Worm (Caenorhabditis elegans): Measurements from ENCODE around the gene F01D4.8.

The F01D4.8 gene

ce11 chrIV:10467347-10467746 is 14.4 kb upstream of the F01D4.8 start:
- TF ChIP-seq nhr-25 (tag; optimal IDR thresholded peaks at IDR 0.05) (no peak), daf-12 (tag; optimal IDR thresholded peaks at IDR 0.05) (no peak), eor-1 (tag; optimal IDR thresholded peaks at IDR 0.05) (no peak), ceh-9 (tag; optimal IDR thresholded peaks at IDR 0.05) (no peak), R02D3.7 (tag; optimal IDR thresholded peaks at IDR 0.05) (no peak), jun-1 (tag; optimal IDR thresholded peaks at IDR 0.05) (no peak), ceh-82 (tag; optimal IDR thresholded peaks at IDR 0.05) (no peak), hmg-11 (tag; optimal IDR thresholded peaks at IDR 0.05) (no peak), nhr-76 (tag; optimal IDR thresholded peaks at IDR 0.05) (no peak), fos-1 (tag; optimal IDR thresholded peaks at IDR 0.05) (no peak), ceh-28 (tag; optimal IDR thresholded peaks at IDR 0.05) (no peak), fkh-10 (GFP tag; optimal IDR thresholded peaks at IDR 0.05) (no peak), nhr-28 (tag; optimal IDR thresholded peaks at IDR 0.05) (no peak), pqm-1 (tag; optimal IDR thresholded peaks at IDR 0.05) (peak; percentile 2), ztf-11 (tag; optimal IDR thresholded peaks at IDR 0.05) (no peak), pha-4 (tag; optimal IDR thresholded peaks at IDR 0.05) (peak; percentile 2), zag-1 (tag; optimal IDR thresholded peaks at IDR 0.05) (no peak), elt-2 (tag; optimal IDR thresholded peaks at IDR 0.05) (peak; percentile 66)

ce11 chrIV:10466398-10466797 is 13.5 kb upstream of the F01D4.8 start:
- no peak for TF ChIP-seq lsy-12 (tag; optimal IDR thresholded peaks at IDR 0.05)
- TF ChIP-seq pqm-1 (tag; optimal IDR thresholded peaks at IDR 0.05) = peak; percentile 84
- no peak for TF ChIP-seq nhr-77 (tag; optimal IDR thresholded peaks at IDR 0.05)
- peak; percentile 85 for TF ChIP-seq elt-2 (tag; optimal IDR thresholded peaks at IDR 0.05)

ce11 chrIV:10465764-10466163 is 12.9 kb upstream of the F01D4.8 start:
- TF ChIP-seq lin-39 (tag; optimal IDR thresholded peaks at IDR 0.05) (no peak), lsy-12 (tag; optimal IDR thresholded peaks at IDR 0.05) (no peak), nhr-28 (tag; optimal IDR thresholded peaks at IDR 0.05) (no peak), fos-1 (tag; optimal IDR thresholded peaks at IDR 0.05) (no peak), tbx-2 (tag; optimal IDR thresholded peaks at IDR 0.05) (no peak)

DNA sequence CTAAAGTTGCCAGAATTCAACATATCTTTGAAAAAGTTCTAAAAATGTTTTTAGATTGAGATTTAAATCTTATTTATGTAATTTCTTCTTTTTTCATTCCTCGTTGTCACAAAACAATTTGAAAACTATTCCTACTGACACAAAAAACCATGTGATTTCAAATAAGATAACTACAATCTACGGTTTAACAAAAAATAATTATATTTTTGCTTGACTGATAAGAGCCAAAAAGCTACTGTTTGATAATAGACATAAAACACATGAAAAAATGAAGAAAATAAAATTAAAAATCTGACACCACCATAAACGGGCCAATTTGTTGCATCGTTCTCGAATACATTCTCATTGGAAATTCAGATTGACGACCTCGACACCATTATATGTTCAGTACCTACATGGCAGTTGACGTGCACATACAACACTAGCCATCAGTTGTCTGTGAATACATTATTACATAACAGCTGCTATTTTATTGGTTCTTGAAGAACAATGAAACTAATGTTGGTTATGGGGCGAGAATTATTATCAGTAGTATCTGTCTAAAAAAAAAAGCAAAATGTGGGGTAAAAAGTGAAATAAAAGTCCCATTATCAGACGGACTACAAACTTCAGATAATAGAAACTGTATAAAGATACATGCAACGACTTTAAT is 11.2 kb upstream of the F01D4.8 start, which contains the start of gene ugt-43:
Gene ugt-43, plus strand, starts transcription at position 602 of the 652 bp plus-strand sequence.
- TF ChIP-seq unc-39 (tag; optimal IDR thresholded peaks at IDR 0.05) (no peak), sea-2 (GFP tag; optimal IDR thresholded peaks at IDR 0.05) (no peak), nhr-11 (tag; optimal IDR thresholded peaks at IDR 0.05) (no peak), daf-12 (tag; optimal IDR thresholded peaks at IDR 0.05) (no peak), lsy-12 (tag; optimal IDR thresholded peaks at IDR 0.05) (no peak), ceh-28 (tag; optimal IDR thresholded peaks at IDR 0.05) (no peak), elt-2 (tag; optimal IDR thresholded peaks at IDR 0.05) (peak; percentile 71), lin-39 (tag; optimal IDR thresholded peaks at IDR 0.05) (no peak), lin-15B (tag; optimal IDR thresholded peaks at IDR 0.05) (no peak), mml-1 (tag; optimal IDR thresholded peaks at IDR 0.05) (no peak), pha-4 (tag; optimal IDR thresholded peaks at IDR 0.05) (peak; percentile 3), pqm-1 (tag; optimal IDR thresholded peaks at IDR 0.05) (no peak), eor-1 (tag; optimal IDR thresholded peaks at IDR 0.05) (no peak)

ce11 chrIV:10463127-10463526 is 10.2 kb upstream of the F01D4.8 start:
- TF ChIP-seq ceh-16 (tag; optimal IDR thresholded peaks at IDR 0.05) (no peak), egl-27 (tag; optimal IDR thresholded peaks at IDR 0.05) (no peak), snpc-4 (tag; optimal IDR thresholded peaks at IDR 0.05) (no peak), skn-1 (tag; optimal IDR thresholded peaks at IDR 0.05) (peak; percentile 78), jun-1 (tag; optimal IDR thresholded peaks at IDR 0.05) (peak; percentile 51), fos-1 (tag; optimal IDR thresholded peaks at IDR 0.05) (peak; percentile 30), pqm-1 (tag; optimal IDR thresholded peaks at IDR 0.05) (peak; percentile 97), elt-2 (tag; optimal IDR thresholded peaks at IDR 0.05) (peak; percentile 95), mdl-1 (tag; optimal IDR thresholded peaks at IDR 0.05) (no peak)

DNA sequence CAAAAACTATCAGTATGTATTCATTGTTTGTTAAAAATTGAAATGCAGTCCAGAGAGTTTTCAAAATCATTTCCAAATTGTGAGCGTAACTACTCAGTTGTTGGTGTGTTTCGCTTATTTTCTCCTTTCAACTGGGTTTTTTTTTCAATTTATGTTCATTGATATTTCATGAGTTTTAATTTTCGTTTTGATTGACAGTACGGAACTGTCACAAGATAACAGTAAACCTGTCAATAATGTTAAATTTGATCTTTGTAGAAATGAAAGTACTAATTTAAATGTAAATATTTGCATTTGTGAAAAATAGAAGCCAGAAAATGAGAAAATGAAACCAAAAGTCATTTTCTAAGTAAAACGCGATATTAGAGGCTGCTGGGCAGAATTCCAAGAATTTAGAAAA is 9.7 kb upstream of the F01D4.8 start:
- TF ChIP-seq nhr-11 (tag; optimal IDR thresholded peaks at IDR 0.05) (no peak), elt-3 (tag; optimal IDR thresholded peaks at IDR 0.05) (no peak), ama-1 (optimal IDR thresholded peaks at IDR 0.05) (no peak), mdl-1 (tag; optimal IDR thresholded peaks at IDR 0.05) (no peak), ceh-28 (tag; optimal IDR thresholded peaks at IDR 0.05) (no peak), tbx-2 (tag; optimal IDR thresholded peaks at IDR 0.05) (no peak), hmg-11 (tag; optimal IDR thresholded peaks at IDR 0.05) (no peak), ceh-9 (tag; optimal IDR thresholded peaks at IDR 0.05) (no peak), daf-12 (tag; optimal IDR thresholded peaks at IDR 0.05) (no peak), fos-1 (tag; optimal IDR thresholded peaks at IDR 0.05) (no peak), mml-1 (tag; optimal IDR thresholded peaks at IDR 0.05) (no peak), elt-2 (tag; optimal IDR thresholded peaks at IDR 0.05) (no peak), jun-1 (tag; optimal IDR thresholded peaks at IDR 0.05) (no peak), ZK546.5 (tag; optimal IDR thresholded peaks at IDR 0.05) (no peak), lsy-12 (tag; optimal IDR thresholded peaks at IDR 0.05) (no peak), nhr-237 (tag; optimal IDR thresholded peaks at IDR 0.05) (no peak), egl-5 (tag; optimal IDR thresholded peaks at IDR 0.05) (no peak)

All from whole organism, L3 larva.